Fruit fly (Drosophila melanogaster) whole organism, embryonic: ENCODE data around the gene Fgop2.

Source experiments
- Adf1 ChIP-seq: fragments of 200-800 bp; sonication (Bioruptor generic); IDR thresholded peaks from 2 replicates; pipeline ENCODE4 v1.3.6; 2022; ENCODE audit warnings: missing biosample characterization, missing genetic modification characterization
- Awh ChIP-seq: fragments of 200-800 bp; sonication (Bioruptor generic); IDR thresholded peaks from 2 replicates; pipeline ENCODE4, ENCODE4 v1.3.6; 2022; ENCODE audit warnings: missing biosample characterization, missing genetic modification characterization
- CG11085 ChIP-seq: fragments of 200-800 bp; sonication (Bioruptor generic); IDR thresholded peaks from 2 replicates; pipeline ENCODE4 v1.3.6; 2022; ENCODE audit warnings: missing biosample characterization, missing genetic modification characterization
- CG11398 ChIP-seq: fragments of 200-800 bp; sonication (Bioruptor generic); optimal IDR thresholded peaks from 2 replicates; lab custom pipeline; 2016; ENCODE audit warnings: missing biosample characterization, missing genetic modification characterization
- CG11696 ChIP-seq: fragments of 200-800 bp; sonication (Bioruptor generic); IDR thresholded peaks from 2 replicates; pipeline ENCODE4 v1.3.6; 2022; ENCODE audit warnings: missing biosample characterization, missing genetic modification characterization
- CG14965 ChIP-seq: fragments of 200-800 bp; sonication (Bioruptor generic); optimal IDR thresholded peaks from 2 replicates; lab custom pipeline; 2016; ENCODE audit warnings: missing biosample characterization, missing genetic modification characterization, borderline replicate concordance
- CG16815 ChIP-seq: fragments of 200-800 bp; sonication (Bioruptor generic); optimal IDR thresholded peaks from 3 replicates; lab custom pipeline; 2017; ENCODE audit warnings: missing biosample characterization, mild to moderate bottlenecking, missing genetic modification characterization
- CG17186 ChIP-seq: fragments of 200-800 bp; sonication (Bioruptor generic); optimal IDR thresholded peaks from 3 replicates; lab custom pipeline; 2017; ENCODE audit warnings: missing biosample characterization, missing genetic modification reagents, missing genetic modification characterization
- CG17385 ChIP-seq: fragments of 200-800 bp; sonication (Bioruptor generic); optimal IDR thresholded peaks from 3 replicates; lab custom pipeline; 2018; ENCODE audit warnings: missing biosample characterization, mild to moderate bottlenecking, missing genetic modification characterization
- CG17829 ChIP-seq: fragments of 200-800 bp; optimal IDR thresholded peaks from 2 replicates; lab custom pipeline; 2019; ENCODE audit warnings: missing biosample characterization, mild to moderate bottlenecking, missing genetic modification characterization, moderate library complexity
- CG1792 ChIP-seq: fragments of 200-800 bp; sonication (Bioruptor generic); optimal IDR thresholded peaks from 2 replicates; lab custom pipeline; 2016; ENCODE audit warnings: missing biosample characterization, missing genetic modification characterization
- CG1832 ChIP-seq: fragments of 200-800 bp; sonication (Bioruptor generic); optimal IDR thresholded peaks from 2 replicates; lab custom pipeline; 2017; ENCODE audit warnings: missing biosample characterization, mild to moderate bottlenecking, missing genetic modification characterization, inconsistent platforms
- CG2120 ChIP-seq: fragments of 200-800 bp; sonication (Bioruptor generic); optimal IDR thresholded peaks from 3 replicates; lab custom pipeline; 2016; ENCODE audit warnings: missing biosample characterization, missing genetic modification characterization
- CG3163 ChIP-seq: fragments of 200-800 bp; sonication (Bioruptor generic); optimal IDR thresholded peaks from 3 replicates; lab custom pipeline; 2016; ENCODE audit warnings: missing biosample characterization, missing genetic modification characterization
- CG33213 ChIP-seq: fragments of 200-800 bp; sonication (Bioruptor generic); optimal IDR thresholded peaks from 3 replicates; lab custom pipeline; 2016; ENCODE audit warnings: missing biosample characterization, missing genetic modification characterization
- CG4282 ChIP-seq: fragments of 200-800 bp; sonication (Bioruptor generic); optimal IDR thresholded peaks from 2 replicates; lab custom pipeline; 2016; ENCODE audit warnings: missing biosample characterization, missing genetic modification characterization
- CG6272 ChIP-seq: fragments of 200-800 bp; sonication (Bioruptor generic); IDR thresholded peaks from 2 replicates; pipeline ENCODE4 v1.3.6; 2022; ENCODE audit warnings: missing biosample characterization, missing genetic modification characterization
- CG6654 ChIP-seq: fragments of 200-800 bp; sonication (Bioruptor generic); optimal IDR thresholded peaks from 2 replicates; lab custom pipeline; 2017; ENCODE audit warnings: missing biosample characterization, mild to moderate bottlenecking, missing genetic modification characterization
- CG7963 ChIP-seq: fragments of 200-800 bp; sonication (Bioruptor generic); IDR thresholded peaks from 3 replicates; pipeline ENCODE4 v1.3.6; 2022; ENCODE audit warnings: missing biosample characterization, missing genetic modification characterization; ENCODE audit not compliant: partially characterized antibody
- CG9727 ChIP-seq: fragments of 200-800 bp; sonication (Bioruptor generic); optimal IDR thresholded peaks from 3 replicates; lab custom pipeline; 2017; ENCODE audit warnings: missing biosample characterization, mild to moderate bottlenecking, missing genetic modification characterization
- D19A ChIP-seq: fragments of 200-800 bp; optimal IDR thresholded peaks from 3 replicates; lab custom pipeline; 2019; ENCODE audit warnings: missing biosample characterization, mild to moderate bottlenecking, missing genetic modification characterization, moderate library complexity
- Dll ChIP-seq: fragments of 200-800 bp; sonication (Bioruptor generic); IDR thresholded peaks from 4 replicates; pipeline ENCODE4 v1.3.6; 2022; ENCODE audit warnings: missing biosample characterization, missing genetic modification characterization; ENCODE audit not compliant: partially characterized antibody
- Dref ChIP-seq: fragments of 200-800 bp; sonication (Bioruptor generic); IDR thresholded peaks from 2 replicates; pipeline ENCODE4 v1.3.6; 2022; ENCODE audit warnings: missing biosample characterization, missing genetic modification characterization
- Fer2 ChIP-seq: fragments of 200-800 bp; sonication (Bioruptor generic); optimal IDR thresholded peaks from 2 replicates; lab custom pipeline; 2018; ENCODE audit warnings: missing biosample characterization, mild to moderate bottlenecking, missing genetic modification characterization, moderate library complexity
- HHEX ChIP-seq: fragments of 200-800 bp; sonication (Bioruptor generic); optimal IDR thresholded peaks from 3 replicates; lab custom pipeline; 2017; ENCODE audit warnings: missing biosample characterization, mild to moderate bottlenecking, missing genetic modification characterization, missing genetic modification reagents
- Hand ChIP-seq: fragments of 200-800 bp; sonication (Bioruptor generic); optimal IDR thresholded peaks from 2 replicates; lab custom pipeline; 2017; ENCODE audit warnings: mild to moderate bottlenecking, missing biosample characterization, missing genetic modification reagents, missing genetic modification characterization
- Nf-YA ChIP-seq: fragments of 200-800 bp; sonication (Bioruptor generic); IDR thresholded peaks from 2 replicates; pipeline ENCODE4 v1.3.6; 2022; ENCODE audit warnings: missing biosample characterization, missing genetic modification characterization
- Nf-YB ChIP-seq: fragments of 200-800 bp; sonication (Bioruptor generic); optimal IDR thresholded peaks from 3 replicates; lab custom pipeline; 2019; ENCODE audit warnings: missing biosample characterization, mild to moderate bottlenecking, missing genetic modification characterization, moderate library complexity
- Rfx ChIP-seq: fragments of 200-800 bp; sonication (Bioruptor generic); IDR thresholded peaks from 2 replicates; pipeline ENCODE4 v1.3.6; 2022; ENCODE audit warnings: missing biosample characterization, missing genetic modification characterization
- Sin3A ChIP-seq: fragments of >200 bp; optimal IDR thresholded peaks from 2 replicates; lab custom pipeline; 2018
- Six4 ChIP-seq: fragments of 200-800 bp; sonication (Bioruptor generic); optimal IDR thresholded peaks from 2 replicates; lab custom pipeline; 2016; ENCODE audit warnings: missing biosample characterization, missing genetic modification characterization
- Sry-β ChIP-seq: fragments of 200-800 bp; sonication (Bioruptor generic); optimal IDR thresholded peaks from 2 replicates; lab custom pipeline; 2018; ENCODE audit warnings: missing biosample characterization, mild to moderate bottlenecking, missing genetic modification characterization, moderate library complexity
- Ssrp ChIP-seq: fragments of 200-800 bp; sonication (Bioruptor generic); optimal IDR thresholded peaks from 2 replicates; lab custom pipeline; 2018; ENCODE audit warnings: missing biosample characterization, mild to moderate bottlenecking, missing genetic modification characterization, moderate library complexity
- abd-A ChIP-seq: fragments of 200-800 bp; sonication (Bioruptor generic); optimal IDR thresholded peaks from 3 replicates; lab custom pipeline; 2019; ENCODE audit warnings: missing biosample characterization, mild to moderate bottlenecking, missing genetic modification characterization, moderate library complexity
- bab2 ChIP-seq: fragments of 200-800 bp; sonication (Bioruptor generic); optimal IDR thresholded peaks from 2 replicates; lab custom pipeline; 2016; ENCODE audit warnings: missing biosample characterization, missing genetic modification characterization
- cato ChIP-seq: fragments of 200-800 bp; sonication (Bioruptor generic); optimal IDR thresholded peaks from 2 replicates; lab custom pipeline; 2016; ENCODE audit warnings: missing biosample characterization, missing genetic modification characterization, borderline replicate concordance
- disco-r ChIP-seq: fragments of 200-800 bp; sonication (Bioruptor generic); optimal IDR thresholded peaks from 2 replicates; lab custom pipeline; 2016; ENCODE audit warnings: missing biosample characterization, missing genetic modification characterization
- esg ChIP-seq: fragments of 200-800 bp; sonication (Bioruptor generic); conservative IDR thresholded peaks from 2 replicates; pipeline ENCODE4 v1.3.6; 2022; ENCODE audit warnings: missing biosample characterization, missing genetic modification characterization
- ftz-f1 ChIP-seq: fragments of 200-800 bp; sonication (Bioruptor generic); optimal IDR thresholded peaks from 2 replicates; lab custom pipeline; 2016; ENCODE audit warnings: missing biosample characterization, missing genetic modification characterization
- hkb ChIP-seq, 2 experiments: fragments of 200-800 bp in 1 of 2; fragments of >200 bp in 1 of 2; sonication (Bioruptor generic) in 1 of 2; IDR thresholded peaks in 1 of 2; optimal IDR thresholded peaks in 1 of 2; 2 replicates each; pipeline versions ENCODE4 v1.3.6 to Lab custom; 2017 to 2022; ENCODE audit warnings: missing biosample characterization in 1 of 2, missing genetic modification characterization in 1 of 2
- inv ChIP-seq: fragments of 200-800 bp; sonication (Bioruptor generic); IDR thresholded peaks from 2 replicates; pipeline ENCODE4 v1.3.6; 2022; ENCODE audit warnings: missing biosample characterization, missing genetic modification characterization; ENCODE audit not compliant: partially characterized antibody
- kni ChIP-seq: fragments of 200-800 bp; sonication (Bioruptor generic); optimal IDR thresholded peaks from 3 replicates; lab custom pipeline; 2017; ENCODE audit warnings: mild to moderate bottlenecking, missing biosample characterization, missing genetic modification reagents, missing genetic modification characterization
- lilli ChIP-seq: fragments of 200-800 bp; sonication (Bioruptor generic); optimal IDR thresholded peaks from 3 replicates; lab custom pipeline; 2016; ENCODE audit warnings: missing biosample characterization, missing genetic modification characterization
- maf-S ChIP-seq: fragments of 200-800 bp; sonication (Bioruptor generic); optimal IDR thresholded peaks from 2 replicates; lab custom pipeline; 2016; ENCODE audit warnings: missing biosample characterization, missing genetic modification characterization
- nom ChIP-seq: fragments of 200-800 bp; sonication (Bioruptor generic); optimal IDR thresholded peaks from 2 replicates; lab custom pipeline; 2017; ENCODE audit warnings: missing biosample characterization, missing genetic modification characterization, mild to moderate bottlenecking, moderate library complexity, missing genetic modification reagents
- peb ChIP-seq: fragments of 200-800 bp; sonication (Bioruptor generic); IDR thresholded peaks from 2 replicates; pipeline ENCODE4 v1.3.6; 2022; ENCODE audit warnings: missing biosample characterization, missing genetic modification characterization
- pita ChIP-seq: fragments of 200-800 bp; sonication (Bioruptor generic); optimal IDR thresholded peaks from 2 replicates; lab custom pipeline; 2017; ENCODE audit warnings: missing biosample characterization, mild to moderate bottlenecking, missing genetic modification characterization
- trem ChIP-seq: fragments of 200-800 bp; optimal IDR thresholded peaks from 3 replicates; lab custom pipeline; 2019; ENCODE audit warnings: missing biosample characterization, mild to moderate bottlenecking, missing genetic modification characterization, moderate library complexity
- tup ChIP-seq: fragments of 200-800 bp; sonication (Bioruptor generic); optimal IDR thresholded peaks from 2 replicates; lab custom pipeline; 2016; ENCODE audit warnings: missing biosample characterization, mild to moderate bottlenecking, missing genetic modification characterization, moderate library complexity
- zen2 ChIP-seq: fragments of 200-800 bp; sonication (Bioruptor generic); IDR thresholded peaks from 3 replicates; pipeline ENCODE4 v1.3.6; 2022; ENCODE audit warnings: missing biosample characterization, missing genetic modification characterization; ENCODE audit not compliant: partially characterized antibody

The Fgop2 gene

DNA sequence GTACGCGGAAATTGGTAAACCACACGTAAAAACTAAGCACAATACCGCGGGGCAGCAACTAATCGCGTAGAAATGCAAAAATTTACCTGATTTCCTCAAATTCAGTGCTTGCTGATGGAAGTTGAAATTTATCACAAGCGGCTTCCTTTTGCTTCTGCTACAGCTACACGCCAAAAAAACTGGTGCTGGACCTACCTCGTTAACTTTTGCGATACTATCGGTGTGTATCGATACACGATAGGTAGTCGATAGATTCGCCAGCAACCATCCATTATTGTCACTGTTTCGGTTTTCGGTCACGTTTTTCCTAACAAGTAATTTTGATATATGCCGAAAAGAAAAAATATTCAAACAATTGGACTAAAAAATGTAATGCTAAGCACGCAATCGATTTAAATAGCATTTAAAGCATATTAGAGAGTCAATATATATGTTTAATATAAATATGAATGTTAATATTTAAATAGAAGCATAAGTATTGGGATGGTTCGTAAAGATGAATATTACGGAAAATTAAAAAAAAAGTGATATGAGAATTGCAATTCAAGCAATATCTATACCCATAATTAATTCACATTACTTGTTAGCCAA is 22.4 kb upstream of the Fgop2 start, which contains the start of gene Sumo:
TSS of gene Sumo (minus strand) at position 223 of the 591 bp plus-strand sequence.
- peak; percentile 76 for TF ChIP-seq Rfx
- no peak for TF ChIP-seq Nf-YB (GFP tag; lab: Kevin White, UChicago)
- TF ChIP-seq tup (GFP tag; lab: Kevin White, UChicago) = no peak
- TF ChIP-seq Dll = peak; percentile 85
- TF ChIP-seq CG11085 (GFP tag; lab: Robert Waterston, UW) = no peak; the same call in 1 of the 2 replicates
- TF ChIP-seq CG16815 (GFP tag; lab: Kevin White, UChicago) = peak; percentile 16
- peak; percentile 80 for TF ChIP-seq CG6272
- no peak for TF ChIP-seq peb
- TF ChIP-seq kni = no peak
- no peak for TF ChIP-seq Adf1 (GFP tag; lab: Robert Waterston, UW)
- no peak for TF ChIP-seq CG4282 (GFP tag; lab: Kevin White, UChicago)
- TF ChIP-seq Dref (GFP tag; lab: Robert Waterston, UW) = peak; percentile 93
- TF ChIP-seq HHEX (GFP tag; lab: Kevin White, UChicago) = no peak
- TF ChIP-seq CG17186 = no peak
- no peak for TF ChIP-seq CG17385 (GFP tag; lab: Kevin White, UChicago)
- TF ChIP-seq zen2 (GFP tag; lab: Robert Waterston, UW) = peak; percentile 99
- no peak for TF ChIP-seq Fer2
- peak; percentile 13 for TF ChIP-seq Sin3A (lab: Kevin White, UChicago)
- TF ChIP-seq lilli = no peak
- TF ChIP-seq maf-S (GFP tag; lab: Kevin White, UChicago) = no peak
- no peak for TF ChIP-seq cato (GFP tag; lab: Kevin White, UChicago)
- TF ChIP-seq CG11696 (GFP tag; lab: Robert Waterston, UW) = no peak
- TF ChIP-seq Sry-β = peak; percentile 40
- no peak for TF ChIP-seq CG14965 (GFP tag; lab: Kevin White, UChicago)
- TF ChIP-seq CG9727 (GFP tag; lab: Kevin White, UChicago) = peak; percentile 30
- no peak for TF ChIP-seq disco-r (GFP tag; lab: Kevin White, UChicago)
- peak; percentile 66 for TF ChIP-seq trem
- no peak for TF ChIP-seq Nf-YA (GFP tag; lab: Robert Waterston, UW)
- no peak for TF ChIP-seq Awh (GFP tag; lab: Robert Waterston, UW)
- TF ChIP-seq CG17829 (tag; lab: Kevin White, UChicago) = peak; percentile 32
- no peak for TF ChIP-seq CG11398
- no peak for TF ChIP-seq CG1832
- no peak for TF ChIP-seq abd-A (tag; lab: Kevin White, UChicago)
- TF ChIP-seq CG2120 = no peak
- TF ChIP-seq Hand (GFP tag; lab: Kevin White, UChicago) = no peak
- TF ChIP-seq CG1792 (GFP tag; lab: Kevin White, UChicago) = no peak
- TF ChIP-seq CG3163 (GFP tag; lab: Kevin White, UChicago) = no peak
- TF ChIP-seq D19A (tag; lab: Kevin White, UChicago) = peak; percentile 9
- TF ChIP-seq esg (GFP tag; lab: Robert Waterston, UW) = no peak
- TF ChIP-seq Six4 (GFP tag; lab: Kevin White, UChicago) = no peak
- TF ChIP-seq CG33213 (GFP tag; lab: Kevin White, UChicago) = no peak
- TF ChIP-seq inv (GFP tag; lab: Robert Waterston, UW) = peak; percentile 100
- TF ChIP-seq pita (GFP tag; lab: Kevin White, UChicago) = no peak
- peak; percentile 100 for TF ChIP-seq CG7963 (GFP tag; lab: Robert Waterston, UW)
- no peak for TF ChIP-seq bab2 (GFP tag; lab: Kevin White, UChicago)
- TF ChIP-seq hkb (optimal IDR thresholded peaks at IDR 0.05; lab: Kevin White, UChicago) = no peak
- TF ChIP-seq hkb (GFP tag; IDR thresholded peaks at IDR 0.05; lab: Robert Waterston, UW) = no peak
- TF ChIP-seq ftz-f1 (GFP tag; lab: Kevin White, UChicago) = no peak
- TF ChIP-seq nom (GFP tag; lab: Kevin White, UChicago) = no peak
- no peak for TF ChIP-seq CG6654 (GFP tag; lab: Kevin White, UChicago)
- no peak for TF ChIP-seq Ssrp (tag; lab: Kevin White, UChicago)
